Fruit fly (Drosophila melanogaster) whole organism, embryonic: Measurements from ENCODE around the gene Sumo.

Source experiments
- Blimp-1 ChIP-seq: fragments of 200-800 bp; sonication (Bioruptor generic); optimal IDR thresholded peaks from 3 replicates; lab custom pipeline; 2018; ENCODE audit warnings: missing biosample characterization, missing genetic modification characterization, mild to moderate bottlenecking, moderate library complexity, missing genetic modification reagents
- CG10267 ChIP-seq: fragments of 200-800 bp; sonication (Bioruptor generic); optimal IDR thresholded peaks from 2 replicates; lab custom pipeline; 2018; ENCODE audit warnings: missing biosample characterization, mild to moderate bottlenecking, missing genetic modification characterization, moderate library complexity
- CG10959 ChIP-seq: fragments of 200-800 bp; sonication (Bioruptor generic); IDR thresholded peaks from 2 replicates; pipeline ENCODE4 v1.3.6; 2022; ENCODE audit warnings: missing biosample characterization, missing genetic modification characterization
- CG11504 ChIP-seq: fragments of 200-800 bp; sonication (Bioruptor generic); optimal IDR thresholded peaks from 3 replicates; lab custom pipeline; 2019; ENCODE audit warnings: missing biosample characterization, mild to moderate bottlenecking, missing genetic modification characterization, moderate library complexity
- CG11560 ChIP-seq: fragments of 200-800 bp; sonication (Bioruptor generic); IDR thresholded peaks from 3 replicates; pipeline ENCODE4 v1.3.6; 2022; ENCODE audit warnings: missing biosample characterization, missing genetic modification characterization
- CG12104 ChIP-seq: fragments of 200-800 bp; sonication (Bioruptor generic); optimal IDR thresholded peaks from 3 replicates; lab custom pipeline; 2016; ENCODE audit warnings: missing biosample characterization, missing genetic modification characterization
- CG12942 ChIP-seq: fragments of 200-800 bp; sonication (Bioruptor generic); optimal IDR thresholded peaks from 3 replicates; lab custom pipeline; 2016; ENCODE audit warnings: missing biosample characterization, missing genetic modification characterization
- CG15479 ChIP-seq: fragments of 200-800 bp; sonication (Bioruptor generic); optimal IDR thresholded peaks from 3 replicates; lab custom pipeline; 2019; ENCODE audit warnings: missing biosample characterization, mild to moderate bottlenecking, missing genetic modification characterization, moderate library complexity
- CG15601 ChIP-seq: fragments of 200-800 bp; sonication (Bioruptor generic); optimal IDR thresholded peaks from 3 replicates; lab custom pipeline; 2019; ENCODE audit warnings: missing biosample characterization, mild to moderate bottlenecking, missing genetic modification characterization, moderate library complexity
- CG1602 ChIP-seq: fragments of 200-800 bp; sonication (Bioruptor generic); optimal IDR thresholded peaks from 3 replicates; lab custom pipeline; 2016; ENCODE audit warnings: missing biosample characterization, missing genetic modification characterization
- CG1603 ChIP-seq: fragments of 200-800 bp; sonication (Bioruptor generic); optimal IDR thresholded peaks from 2 replicates; lab custom pipeline; 2019; ENCODE audit warnings: missing biosample characterization, mild to moderate bottlenecking, missing genetic modification characterization, moderate library complexity
- CG16779 ChIP-seq: fragments of 200-800 bp; sonication (Bioruptor generic); IDR thresholded peaks from 2 replicates; pipeline ENCODE4 v1.3.6; 2022; ENCODE audit warnings: missing biosample characterization, missing genetic modification characterization
- CG17359 ChIP-seq: fragments of 200-800 bp; sonication (Bioruptor generic); optimal IDR thresholded peaks from 3 replicates; lab custom pipeline; 2018; ENCODE audit warnings: missing biosample characterization, mild to moderate bottlenecking, missing genetic modification characterization, moderate library complexity
- CG17912 ChIP-seq: fragments of 200-800 bp; sonication (Bioruptor generic); optimal IDR thresholded peaks from 2 replicates; lab custom pipeline; 2018; ENCODE audit warnings: missing biosample characterization, mild to moderate bottlenecking, missing genetic modification characterization
- CG32532 ChIP-seq: fragments of 200-800 bp; sonication (Bioruptor generic); IDR thresholded peaks from 2 replicates; pipeline ENCODE4 v1.3.6; 2022; ENCODE audit warnings: missing biosample characterization, missing genetic modification characterization
- CG3281 ChIP-seq: fragments of 200-800 bp; sonication (Bioruptor generic); optimal IDR thresholded peaks from 3 replicates; lab custom pipeline; 2017; ENCODE audit warnings: missing biosample characterization, mild to moderate bottlenecking, missing genetic modification characterization
- CG33557 ChIP-seq: fragments of 200-800 bp; sonication (Bioruptor generic); optimal IDR thresholded peaks from 2 replicates; lab custom pipeline; 2019; ENCODE audit warnings: missing biosample characterization, mild to moderate bottlenecking, missing genetic modification characterization, moderate library complexity
- CG34422 ChIP-seq: fragments of 200-800 bp; sonication (Bioruptor generic); IDR thresholded peaks from 3 replicates; pipeline ENCODE4 v1.3.6; 2022; ENCODE audit warnings: missing biosample characterization, missing genetic modification characterization
- CG3838 ChIP-seq: fragments of 200-800 bp; sonication (Bioruptor generic); optimal IDR thresholded peaks from 3 replicates; lab custom pipeline; 2016; ENCODE audit warnings: missing biosample characterization, missing genetic modification characterization
- CG43689 ChIP-seq: fragments of 200-800 bp; sonication (Bioruptor generic); IDR thresholded peaks from 2 replicates; pipeline ENCODE4 v1.3.6; 2022; ENCODE audit warnings: missing biosample characterization, missing genetic modification characterization
- CG4730 ChIP-seq: fragments of 200-800 bp; sonication (Bioruptor generic); IDR thresholded peaks from 2 replicates; pipeline ENCODE4 v1.3.6; 2022; ENCODE audit warnings: missing biosample characterization, missing genetic modification characterization
- CG4854 ChIP-seq: fragments of 200-800 bp; sonication (Bioruptor generic); optimal IDR thresholded peaks from 2 replicates; lab custom pipeline; 2016; ENCODE audit warnings: missing biosample characterization, missing genetic modification characterization, inconsistent platforms
- CG6272 ChIP-seq: fragments of 200-800 bp; sonication (Bioruptor generic); IDR thresholded peaks from 2 replicates; pipeline ENCODE4 v1.3.6; 2022; ENCODE audit warnings: missing biosample characterization, missing genetic modification characterization
- CG7786 ChIP-seq: fragments of 200-800 bp; sonication (Bioruptor generic); optimal IDR thresholded peaks from 2 replicates; lab custom pipeline; 2016; ENCODE audit warnings: missing biosample characterization, missing genetic modification characterization
- CG9215 ChIP-seq: fragments of 200-800 bp; sonication (Bioruptor generic); IDR thresholded peaks from 2 replicates; pipeline ENCODE4 v1.3.6; 2022; ENCODE audit warnings: missing biosample characterization, missing genetic modification characterization
- CkIIα-i1 ChIP-seq: fragments of 200-800 bp; sonication (Bioruptor generic); IDR thresholded peaks from 2 replicates; pipeline ENCODE4 v1.3.6; 2022; ENCODE audit warnings: missing biosample characterization, missing genetic modification characterization
- Hmr ChIP-seq: fragments of 200-800 bp; sonication (Bioruptor generic); optimal IDR thresholded peaks from 3 replicates; lab custom pipeline; 2017; ENCODE audit warnings: mild to moderate bottlenecking, missing biosample characterization, missing genetic modification reagents, missing genetic modification characterization
- Hmx ChIP-seq: fragments of 200-800 bp; sonication (Bioruptor generic); optimal IDR thresholded peaks from 2 replicates; lab custom pipeline; 2016; ENCODE audit warnings: missing biosample characterization, missing genetic modification characterization
- Meics ChIP-seq: fragments of 200-800 bp; sonication (Bioruptor generic); optimal IDR thresholded peaks from 2 replicates; lab custom pipeline; 2017; ENCODE audit warnings: missing biosample characterization, mild to moderate bottlenecking, missing genetic modification characterization
- Tbp ChIP-seq: fragments of >200 bp; optimal IDR thresholded peaks from 2 replicates; lab custom pipeline; 2018; ENCODE audit warnings: missing biosample characterization, missing genetic modification characterization
- al ChIP-seq: fragments of 200-800 bp; sonication (Bioruptor generic); IDR thresholded peaks from 2 replicates; pipeline ENCODE4 v1.3.6; 2022; ENCODE audit warnings: missing biosample characterization, missing genetic modification characterization
- bigmax ChIP-seq: fragments of 200-800 bp; sonication (Bioruptor generic); optimal IDR thresholded peaks from 2 replicates; lab custom pipeline; 2018; ENCODE audit warnings: missing biosample characterization, mild to moderate bottlenecking, missing genetic modification characterization
- crc ChIP-seq: fragments of 200-800 bp; sonication (Bioruptor generic); optimal IDR thresholded peaks from 2 replicates; lab custom pipeline; 2016; ENCODE audit warnings: missing biosample characterization, missing genetic modification characterization
- emc ChIP-seq: fragments of 200-800 bp; sonication (Bioruptor generic); optimal IDR thresholded peaks from 2 replicates; lab custom pipeline; 2016; ENCODE audit warnings: missing biosample characterization, missing genetic modification characterization
- en ChIP-seq: fragments of 200-800 bp; sonication (Bioruptor generic); optimal IDR thresholded peaks from 2 replicates; lab custom pipeline; 2016; ENCODE audit warnings: missing biosample characterization, missing genetic modification characterization
- eyg ChIP-seq: fragments of 200-800 bp; sonication (Bioruptor generic); optimal IDR thresholded peaks from 3 replicates; lab custom pipeline; 2016; ENCODE audit warnings: missing biosample characterization, missing genetic modification characterization
- grn ChIP-seq: fragments of 200-800 bp; sonication (Bioruptor generic); optimal IDR thresholded peaks from 3 replicates; lab custom pipeline; 2017; ENCODE audit warnings: missing biosample characterization, missing genetic modification characterization
- gt ChIP-seq: fragments of 200-800 bp; sonication (Bioruptor generic); IDR thresholded peaks from 2 replicates; pipeline ENCODE4 v1.3.6; 2022; ENCODE audit warnings: missing biosample characterization, missing genetic modification characterization
- h ChIP-seq: fragments of >200 bp; optimal IDR thresholded peaks from 2 replicates; lab custom pipeline; 2017
- ham ChIP-seq: fragments of 200-800 bp; sonication (Bioruptor generic); IDR thresholded peaks from 2 replicates; pipeline ENCODE4 v1.3.6; 2022; ENCODE audit warnings: missing biosample characterization, missing genetic modification characterization
- kay ChIP-seq: fragments of 200-800 bp; sonication (Bioruptor generic); optimal IDR thresholded peaks from 2 replicates; lab custom pipeline; 2016; ENCODE audit warnings: missing biosample characterization, missing genetic modification characterization
- lola ChIP-seq, 3 experiments: fragments of >200 bp in 2 of 3; fragments of 200-800 bp in 1 of 3; sonication (Bioruptor generic) in 1 of 3; optimal IDR thresholded peaks; 2 replicates each; lab custom pipeline; 2017 to 2019; ENCODE audit warnings: missing biosample characterization in 3 of 3, missing genetic modification characterization in 3 of 3, mild to moderate bottlenecking in 1 of 3, moderate library complexity in 1 of 3
- lov ChIP-seq, 2 experiments: fragments of 200-800 bp in 1 of 2; fragments of >200 bp in 1 of 2; sonication (Bioruptor generic) in 1 of 2; IDR thresholded peaks in 1 of 2; optimal IDR thresholded peaks in 1 of 2; 2 replicates in 1 of 2; 3 replicates in 1 of 2; pipeline versions ENCODE4 v1.3.6 to Lab custom; 2017 to 2022; ENCODE audit warnings: missing biosample characterization in 1 of 2, missing genetic modification characterization in 1 of 2
- mirr ChIP-seq: fragments of 200-800 bp; sonication (Bioruptor generic); optimal IDR thresholded peaks from 3 replicates; lab custom pipeline; 2018; ENCODE audit warnings: missing biosample characterization, mild to moderate bottlenecking, missing genetic modification characterization
- odd ChIP-seq: fragments of 200-800 bp; sonication (Bioruptor generic); optimal IDR thresholded peaks from 2 replicates; lab custom pipeline; 2017; ENCODE audit warnings: missing biosample characterization, mild to moderate bottlenecking, missing genetic modification characterization
- slp2 ChIP-seq: fragments of 200-800 bp; sonication (Bioruptor generic); optimal IDR thresholded peaks from 2 replicates; lab custom pipeline; 2016; ENCODE audit warnings: missing biosample characterization, missing genetic modification characterization
- wdn ChIP-seq: fragments of 200-800 bp; sonication (Bioruptor generic); IDR thresholded peaks from 2 replicates; pipeline ENCODE4 v1.3.6; 2022; ENCODE audit warnings: missing biosample characterization, missing genetic modification characterization
- wor ChIP-seq: fragments of 200-800 bp; sonication (Bioruptor generic); IDR thresholded peaks from 2 replicates; pipeline ENCODE4 v1.3.6; 2022; ENCODE audit warnings: missing biosample characterization, missing genetic modification characterization
- z ChIP-seq: fragments of 200-800 bp; sonication (Bioruptor generic); IDR thresholded peaks from 3 replicates; pipeline ENCODE4 v1.3.6; 2022; ENCODE audit warnings: missing biosample characterization, missing genetic modification characterization
- zen2 ChIP-seq: fragments of 200-800 bp; sonication (Bioruptor generic); IDR thresholded peaks from 3 replicates; pipeline ENCODE4 v1.3.6; 2022; ENCODE audit warnings: missing biosample characterization, missing genetic modification characterization; ENCODE audit not compliant: partially characterized antibody

Gene Sumo

dm6 chr2L:6918517-6919202 is 48.8 kb downstream of the Sumo start, which contains the start of gene nop5 (continued):
- TF ChIP-seq lola (GFP tag; optimal IDR thresholded peaks at IDR 0.05; lab: Kevin White, UChicago) (peak in 1 of 3 experiments; percentile 75), CG16779 (GFP tag; lab: Robert Waterston, UW) (no peak), Hmx (GFP tag; lab: Kevin White, UChicago) (no peak), CG11560 (tag; lab: Robert Waterston, UW) (no peak), CG34422 (GFP tag; lab: Robert Waterston, UW) (peak; percentile 55; the same call in 1 of the 3 replicates), CG17359 (tag; lab: Kevin White, UChicago) (peak; percentile 46), wdn (GFP tag; lab: Robert Waterston, UW) (no peak), kay (GFP tag; lab: Kevin White, UChicago) (peak; percentile 36), CG1603 (tag; lab: Kevin White, UChicago) (peak; percentile 49), odd (GFP tag; lab: Kevin White, UChicago) (no peak), CG4730 (GFP tag; lab: Robert Waterston, UW) (no peak), zen2 (GFP tag; lab: Robert Waterston, UW) (no peak), CG10267 (tag; lab: Kevin White, UChicago) (peak; percentile 69), al (GFP tag; lab: Robert Waterston, UW) (0 out of 2 replicates have a peak, but pooled peaks have one; percentile 8), Meics (GFP tag; lab: Kevin White, UChicago) (peak; percentile 83), en (no peak), CG3281 (GFP tag; lab: Kevin White, UChicago) (peak; percentile 84), slp2 (GFP tag; lab: Kevin White, UChicago) (no peak), CG3838 (GFP tag; lab: Kevin White, UChicago) (no peak), eyg (no peak), CG4854 (GFP tag; lab: Kevin White, UChicago) (no peak), ham (no peak), CG11504 (tag; lab: Kevin White, UChicago) (no peak), CG17912 (no peak), CG12942 (GFP tag; lab: Kevin White, UChicago) (peak; percentile 3), CG33557 (GFP tag; lab: Kevin White, UChicago) (peak; percentile 74), CG7786 (GFP tag; lab: Kevin White, UChicago) (no peak), mirr (GFP tag; lab: Kevin White, UChicago) (no peak), CG1602 (GFP tag; lab: Kevin White, UChicago) (peak; percentile 47), CG6272 (no peak), CG10959 (no peak), CG32532 (GFP tag; lab: Robert Waterston, UW) (0 out of 2 replicates have a peak, but pooled peaks have one; percentile 22), CG43689 (GFP tag; lab: Robert Waterston, UW) (no peak), crc (GFP tag; lab: Kevin White, UChicago) (no peak), lov (optimal IDR thresholded peaks at IDR 0.05; lab: Kevin White, UChicago) (no peak), lov (GFP tag; IDR thresholded peaks at IDR 0.05; lab: Robert Waterston, UW) (no peak), CG15479 (GFP tag; lab: Kevin White, UChicago) (no peak), CG12104 (GFP tag; lab: Kevin White, UChicago) (peak; percentile 63), wor (GFP tag; lab: Robert Waterston, UW) (no peak), Hmr (GFP tag; lab: Kevin White, UChicago) (peak; percentile 79), h (no peak), bigmax (GFP tag; lab: Kevin White, UChicago) (peak; percentile 93), Tbp (GFP tag; lab: Kevin White, UChicago) (no peak), CG15601 (tag; lab: Kevin White, UChicago) (peak; percentile 65), CkIIα-i1 (no peak), CG9215 (GFP tag; lab: Robert Waterston, UW) (peak; percentile 37; the same call in 1 of the 2 replicates), emc (GFP tag; lab: Kevin White, UChicago) (no peak), gt (GFP tag; lab: Robert Waterston, UW) (no peak), Blimp-1 (no peak), z (GFP tag; lab: Robert Waterston, UW) (no peak), grn (GFP tag; lab: Kevin White, UChicago) (no peak)
